Fruit fly (Drosophila melanogaster) whole organism, embryonic: ENCODE measurements around the gene Taf10.

Source experiments
- ATbp ChIP-seq: fragments of 200-800 bp; sonication (Bioruptor generic); optimal IDR thresholded peaks from 2 replicates; lab custom pipeline; 2017; ENCODE audit warnings: missing biosample characterization, mild to moderate bottlenecking, missing genetic modification characterization, missing genetic modification reagents
- CG1024 ChIP-seq: fragments of 200-800 bp; sonication (Bioruptor generic); IDR thresholded peaks from 2 replicates; pipeline ENCODE4 v1.3.6; 2022; ENCODE audit warnings: missing biosample characterization, missing genetic modification characterization
- CG10267 ChIP-seq: fragments of 200-800 bp; sonication (Bioruptor generic); optimal IDR thresholded peaks from 2 replicates; lab custom pipeline; 2018; ENCODE audit warnings: missing biosample characterization, mild to moderate bottlenecking, missing genetic modification characterization, moderate library complexity
- CG10321 ChIP-seq: fragments of 200-800 bp; sonication (Bioruptor generic); IDR thresholded peaks from 2 replicates; pipeline ENCODE4 v1.3.6; 2022; ENCODE audit warnings: missing biosample characterization, missing genetic modification characterization
- CG11247 ChIP-seq: fragments of 200-800 bp; sonication (Bioruptor generic); IDR thresholded peaks from 2 replicates; pipeline ENCODE4 v1.3.6; 2022; ENCODE audit warnings: missing biosample characterization, missing genetic modification characterization
- CG11560 ChIP-seq: fragments of 200-800 bp; sonication (Bioruptor generic); IDR thresholded peaks from 3 replicates; pipeline ENCODE4 v1.3.6; 2022; ENCODE audit warnings: missing biosample characterization, missing genetic modification characterization
- CG1602 ChIP-seq: fragments of 200-800 bp; sonication (Bioruptor generic); optimal IDR thresholded peaks from 3 replicates; lab custom pipeline; 2016; ENCODE audit warnings: missing biosample characterization, missing genetic modification characterization
- CG16779 ChIP-seq: fragments of 200-800 bp; sonication (Bioruptor generic); IDR thresholded peaks from 2 replicates; pipeline ENCODE4 v1.3.6; 2022; ENCODE audit warnings: missing biosample characterization, missing genetic modification characterization
- CG16815 ChIP-seq: fragments of 200-800 bp; sonication (Bioruptor generic); optimal IDR thresholded peaks from 3 replicates; lab custom pipeline; 2017; ENCODE audit warnings: missing biosample characterization, mild to moderate bottlenecking, missing genetic modification characterization
- CG17328 ChIP-seq: fragments of 200-800 bp; sonication (Bioruptor generic); IDR thresholded peaks from 2 replicates; pipeline ENCODE4 v1.3.6; 2022; ENCODE audit warnings: missing biosample characterization, missing genetic modification characterization
- CG17829 ChIP-seq: fragments of 200-800 bp; optimal IDR thresholded peaks from 2 replicates; lab custom pipeline; 2019; ENCODE audit warnings: missing biosample characterization, mild to moderate bottlenecking, missing genetic modification characterization, moderate library complexity
- CG2120 ChIP-seq: fragments of 200-800 bp; sonication (Bioruptor generic); optimal IDR thresholded peaks from 3 replicates; lab custom pipeline; 2016; ENCODE audit warnings: missing biosample characterization, missing genetic modification characterization
- CG31388 ChIP-seq: fragments of 200-800 bp; sonication (Bioruptor generic); optimal IDR thresholded peaks from 2 replicates; lab custom pipeline; 2016; ENCODE audit warnings: missing biosample characterization, missing genetic modification characterization
- CG32532 ChIP-seq: fragments of 200-800 bp; sonication (Bioruptor generic); IDR thresholded peaks from 2 replicates; pipeline ENCODE4 v1.3.6; 2022; ENCODE audit warnings: missing biosample characterization, missing genetic modification characterization
- CG34376 ChIP-seq: fragments of 200-800 bp; sonication (Bioruptor generic); optimal IDR thresholded peaks from 2 replicates; lab custom pipeline; 2018; ENCODE audit warnings: missing biosample characterization, mild to moderate bottlenecking, missing genetic modification characterization
- CG34422 ChIP-seq: fragments of 200-800 bp; sonication (Bioruptor generic); IDR thresholded peaks from 3 replicates; pipeline ENCODE4 v1.3.6; 2022; ENCODE audit warnings: missing biosample characterization, missing genetic modification characterization
- CG3726 ChIP-seq: fragments of 200-800 bp; sonication (Bioruptor generic); IDR thresholded peaks from 3 replicates; pipeline ENCODE4, ENCODE4 v1.3.6; 2022; ENCODE audit warnings: missing biosample characterization, missing genetic modification characterization
- CG43689 ChIP-seq: fragments of 200-800 bp; sonication (Bioruptor generic); IDR thresholded peaks from 2 replicates; pipeline ENCODE4 v1.3.6; 2022; ENCODE audit warnings: missing biosample characterization, missing genetic modification characterization
- CG4854 ChIP-seq: fragments of 200-800 bp; sonication (Bioruptor generic); optimal IDR thresholded peaks from 2 replicates; lab custom pipeline; 2016; ENCODE audit warnings: missing biosample characterization, missing genetic modification characterization, inconsistent platforms
- CG6654 ChIP-seq: fragments of 200-800 bp; sonication (Bioruptor generic); optimal IDR thresholded peaks from 2 replicates; lab custom pipeline; 2017; ENCODE audit warnings: missing biosample characterization, mild to moderate bottlenecking, missing genetic modification characterization
- CG6813 ChIP-seq: fragments of 200-800 bp; sonication (Bioruptor generic); optimal IDR thresholded peaks from 2 replicates; lab custom pipeline; 2017; ENCODE audit warnings: missing biosample characterization, missing genetic modification characterization, mild to moderate bottlenecking, moderate library complexity, missing genetic modification reagents
- CG6854 ChIP-seq: fragments of 200-800 bp; sonication (Bioruptor generic); optimal IDR thresholded peaks from 3 replicates; lab custom pipeline; 2017; ENCODE audit warnings: missing biosample characterization, mild to moderate bottlenecking, missing genetic modification characterization
- CG7839 ChIP-seq: fragments of 200-800 bp; sonication (Bioruptor generic); optimal IDR thresholded peaks from 3 replicates; lab custom pipeline; 2018; ENCODE audit warnings: missing biosample characterization, mild to moderate bottlenecking, missing genetic modification characterization, moderate library complexity
- CG7928 ChIP-seq: fragments of 200-800 bp; sonication (Bioruptor generic); optimal IDR thresholded peaks from 2 replicates; lab custom pipeline; 2017; ENCODE audit warnings: missing biosample characterization, mild to moderate bottlenecking, missing genetic modification characterization
- D ChIP-seq, 2 experiments: fragments of 200-800 bp in 1 of 2; fragments of >200 bp in 1 of 2; sonication (Bioruptor generic) in 1 of 2; optimal IDR thresholded peaks; 2 replicates in 1 of 2; 3 replicates in 1 of 2; lab custom pipeline; 2017; ENCODE audit warnings: mild to moderate bottlenecking in 1 of 2, missing biosample characterization in 1 of 2, missing genetic modification characterization in 1 of 2, missing genetic modification reagents in 1 of 2
- Ets97D ChIP-seq: fragments of 200-800 bp; sonication (Bioruptor generic); optimal IDR thresholded peaks from 3 replicates; lab custom pipeline; 2016; ENCODE audit warnings: missing biosample characterization, missing genetic modification characterization
- Kr ChIP-seq: fragments of 200-800 bp; sonication (Bioruptor generic); optimal IDR thresholded peaks from 2 replicates; lab custom pipeline; 2017; ENCODE audit warnings: missing biosample characterization, mild to moderate bottlenecking, missing genetic modification characterization
- Neu2 ChIP-seq: fragments of 200-800 bp; sonication (Bioruptor generic); optimal IDR thresholded peaks from 3 replicates; lab custom pipeline; 2016; ENCODE audit warnings: missing biosample characterization, missing genetic modification characterization, borderline replicate concordance
- Sox102F ChIP-seq: fragments of 200-800 bp; sonication (Bioruptor generic); optimal IDR thresholded peaks from 2 replicates; lab custom pipeline; 2018; ENCODE audit warnings: missing biosample characterization, mild to moderate bottlenecking, missing genetic modification characterization, moderate library complexity
- Tbp ChIP-seq: fragments of >200 bp; optimal IDR thresholded peaks from 2 replicates; lab custom pipeline; 2018; ENCODE audit warnings: missing biosample characterization, missing genetic modification characterization
- aop ChIP-seq: fragments of 200-800 bp; sonication (Bioruptor generic); IDR thresholded peaks from 2 replicates; pipeline ENCODE4 v1.3.6; 2022; ENCODE audit warnings: missing biosample characterization, missing genetic modification characterization
- btn ChIP-seq: fragments of 200-800 bp; sonication (Bioruptor generic); optimal IDR thresholded peaks from 2 replicates; lab custom pipeline; 2016; ENCODE audit warnings: missing biosample characterization, missing genetic modification characterization
- caup ChIP-seq: fragments of 200-800 bp; sonication (Bioruptor generic); optimal IDR thresholded peaks from 3 replicates; lab custom pipeline; 2017; ENCODE audit warnings: missing biosample characterization, mild to moderate bottlenecking, missing genetic modification characterization, moderate library complexity; ENCODE audit not compliant: severe bottlenecking
- cg ChIP-seq: fragments of 200-800 bp; sonication (Bioruptor generic); optimal IDR thresholded peaks from 3 replicates; lab custom pipeline; 2019; ENCODE audit warnings: missing biosample characterization, mild to moderate bottlenecking, missing genetic modification characterization, moderate library complexity
- chm ChIP-seq: fragments of 200-800 bp; sonication (Bioruptor generic); IDR thresholded peaks from 2 replicates; pipeline ENCODE4 v1.3.6; 2022; ENCODE audit warnings: missing biosample characterization, missing genetic modification characterization
- corto ChIP-seq: fragments of 200-800 bp; sonication (Bioruptor generic); optimal IDR thresholded peaks from 2 replicates; lab custom pipeline; 2016; ENCODE audit warnings: missing biosample characterization, mild to moderate bottlenecking, missing genetic modification characterization, moderate library complexity
- dpn ChIP-seq, 2 experiments: fragments of 200-800 bp; sonication (Bioruptor generic); optimal IDR thresholded peaks; 3 replicates each; lab custom pipeline; 2016; ENCODE audit warnings: missing biosample characterization in 2 of 2, missing genetic modification characterization in 2 of 2
- dysf ChIP-seq: fragments of 200-800 bp; sonication (Bioruptor generic); IDR thresholded peaks from 3 replicates; pipeline ENCODE4 v1.3.6; 2022; ENCODE audit warnings: missing biosample characterization, missing genetic modification characterization
- emc ChIP-seq: fragments of 200-800 bp; sonication (Bioruptor generic); optimal IDR thresholded peaks from 2 replicates; lab custom pipeline; 2016; ENCODE audit warnings: missing biosample characterization, missing genetic modification characterization
- eve ChIP-seq, 2 experiments: fragments of >200 bp; optimal IDR thresholded peaks; 2 replicates each; lab custom pipeline; 2017; ENCODE audit warnings: missing biosample characterization in 2 of 2, missing genetic modification characterization in 2 of 2
- exex ChIP-seq: fragments of 200-800 bp; sonication (Bioruptor generic); optimal IDR thresholded peaks from 4 replicates; lab custom pipeline; 2018; ENCODE audit warnings: missing biosample characterization, mild to moderate bottlenecking, missing genetic modification characterization, moderate library complexity
- gcm2 ChIP-seq: fragments of 200-800 bp; sonication (Bioruptor generic); optimal IDR thresholded peaks from 2 replicates; lab custom pipeline; 2016; ENCODE audit warnings: missing biosample characterization, missing genetic modification characterization
- gfzf ChIP-seq: fragments of 200-800 bp; sonication (Bioruptor generic); optimal IDR thresholded peaks from 2 replicates; lab custom pipeline; 2016; ENCODE audit warnings: missing biosample characterization, mild to moderate bottlenecking, missing genetic modification characterization, moderate library complexity
- hth ChIP-seq: fragments of >200 bp; optimal IDR thresholded peaks from 2 replicates; lab custom pipeline; 2017; ENCODE audit warnings: inconsistent platforms
- nerfin-1 ChIP-seq: fragments of 200-800 bp; sonication (Bioruptor generic); optimal IDR thresholded peaks from 3 replicates; lab custom pipeline; 2019; ENCODE audit warnings: missing biosample characterization, mild to moderate bottlenecking, missing genetic modification characterization, moderate library complexity
- run ChIP-seq: fragments of 200-800 bp; sonication (Bioruptor generic); optimal IDR thresholded peaks from 3 replicates; lab custom pipeline; 2018; ENCODE audit warnings: missing biosample characterization, mild to moderate bottlenecking, missing genetic modification characterization
- tna ChIP-seq: fragments of 200-800 bp; sonication (Bioruptor generic); IDR thresholded peaks from 2 replicates; pipeline ENCODE4 v1.3.6; 2022; ENCODE audit warnings: missing biosample characterization, missing genetic modification characterization; ENCODE audit not compliant: partially characterized antibody
- trh ChIP-seq: fragments of 200-800 bp; sonication (Bioruptor generic); optimal IDR thresholded peaks from 2 replicates; lab custom pipeline; 2016; ENCODE audit warnings: missing biosample characterization, missing genetic modification characterization
- tx ChIP-seq: fragments of 200-800 bp; sonication (Bioruptor generic); optimal IDR thresholded peaks from 2 replicates; lab custom pipeline; 2016; ENCODE audit warnings: missing biosample characterization, missing genetic modification characterization

Gene Taf10

dm6 chr2L:2765659-2766373, 1.9 kb upstream of the Taf10 start, which contains the start of the genes Snx21 and aph-1 (continued):
- TF ChIP-seq CG6813 (GFP tag; lab: Kevin White, UChicago) (peak; percentile 84), dysf (GFP tag; lab: Robert Waterston, UW) (peak; percentile 94), CG11247 (peak; percentile 77), run (peak; percentile 83), CG43689 (GFP tag; lab: Robert Waterston, UW) (peak; percentile 52), cg (no peak), CG6654 (GFP tag; lab: Kevin White, UChicago) (peak; percentile 69), CG10321 (GFP tag; lab: Robert Waterston, UW) (peak; percentile 61), D (optimal IDR thresholded peaks at IDR 0.05; lab: Kevin White, UChicago) (no peak), D (GFP tag; optimal IDR thresholded peaks at IDR 0.05; lab: Kevin White, UChicago) (peak; percentile 91), CG3726 (peak; percentile 82; the same call in 2 of the 3 replicates), CG10267 (tag; lab: Kevin White, UChicago) (peak; percentile 86), Kr (GFP tag; lab: Kevin White, UChicago) (no peak), CG34376 (GFP tag; lab: Kevin White, UChicago) (peak; percentile 82), aop (GFP tag; lab: Robert Waterston, UW) (0 out of 2 replicates have a peak, but pooled peaks have one; percentile 18), CG32532 (GFP tag; lab: Robert Waterston, UW) (peak; percentile 92), CG16815 (peak; percentile 90), dpn (GFP tag; optimal IDR thresholded peaks at IDR 0.05; lab: Kevin White, UChicago) (peak; percentile 88 to 92), CG7839 (tag; lab: Kevin White, UChicago) (peak; percentile 96), tx (peak; percentile 86), CG7928 (GFP tag; lab: Kevin White, UChicago) (peak; percentile 65), CG1024 (GFP tag; lab: Robert Waterston, UW) (peak; percentile 47; the same call in 1 of the 2 replicates), exex (tag; lab: Kevin White, UChicago) (peak; percentile 77), Tbp (GFP tag; lab: Kevin White, UChicago) (no peak), CG2120 (GFP tag; lab: Kevin White, UChicago) (peak; percentile 94), tna (GFP tag; lab: Robert Waterston, UW) (no peak), hth (no peak), CG11560 (tag; lab: Robert Waterston, UW) (peak; percentile 81; the same call in 2 of the 3 replicates), CG4854 (GFP tag; lab: Kevin White, UChicago) (peak; percentile 72), gfzf (peak; percentile 21), CG17328 (peak; percentile 85), Ets97D (GFP tag; lab: Kevin White, UChicago) (peak; percentile 77), CG1602 (GFP tag; lab: Kevin White, UChicago) (peak; percentile 92), chm (GFP tag; lab: Robert Waterston, UW) (peak; percentile 63; the same call in 1 of the 2 replicates), gcm2 (peak; percentile 32), emc (GFP tag; lab: Kevin White, UChicago) (peak; percentile 80), trh (GFP tag; lab: Kevin White, UChicago) (peak; percentile 83), CG6854 (peak; percentile 88), nerfin-1 (tag; lab: Kevin White, UChicago) (peak; percentile 89), CG31388 (GFP tag; lab: Kevin White, UChicago) (peak; percentile 36), Sox102F (peak; percentile 92), CG17829 (tag; lab: Kevin White, UChicago) (peak; percentile 93), corto (GFP tag; lab: Kevin White, UChicago) (peak; percentile 90), CG34422 (GFP tag; lab: Robert Waterston, UW) (peak; percentile 91), eve (GFP tag; optimal IDR thresholded peaks at IDR 0.05; lab: Kevin White, UChicago) (no peak), caup (peak; percentile 92), Neu2 (GFP tag; lab: Kevin White, UChicago) (peak; percentile 71), btn (GFP tag; lab: Kevin White, UChicago) (peak; percentile 60), CG16779 (peak; percentile 14; the same call in 1 of the 2 replicates), ATbp (GFP tag; lab: Kevin White, UChicago) (peak; percentile 88)
